Worm (Caenorhabditis elegans): ENCODE data around the gene rfc-2.

Gene rfc-2

DNA sequence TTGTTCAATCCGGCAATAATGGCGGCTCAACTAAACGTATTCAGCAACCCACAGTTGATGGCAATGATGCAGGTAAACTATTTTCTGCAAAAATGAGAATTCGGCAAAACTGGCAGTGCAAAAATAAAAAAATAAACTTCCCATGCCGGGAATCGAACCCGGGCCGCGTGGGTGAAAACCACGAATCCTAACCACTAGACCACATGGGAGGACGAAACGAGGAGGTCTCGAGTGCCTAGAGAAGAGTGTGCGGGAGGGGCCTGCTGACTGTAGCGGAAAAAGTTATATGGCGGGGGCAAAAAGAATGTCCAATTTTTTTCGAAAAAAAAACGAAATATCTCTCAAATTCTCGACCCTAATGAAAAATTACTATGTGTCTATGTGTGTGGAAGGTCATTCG, 41.0 kb downstream of the rfc-2 start (continued):
- TF ChIP-seq egl-44 (GFP tag; IDR thresholded peaks at IDR 0.05): 0 out of 2 replicates have a peak, but pooled peaks have one; percentile 49
- peak; percentile 46; the same call in 1 of the 2 replicates for TF ChIP-seq K11D2.4 (GFP tag; IDR thresholded peaks at IDR 0.05)
- TF ChIP-seq ceh-27 (GFP tag; optimal IDR thresholded peaks at IDR 0.05): peak; percentile 46
- TF ChIP-seq lag-1 (GFP tag; IDR thresholded peaks at IDR 0.05): no peak
- TF ChIP-seq attf-3 (GFP tag; conservative IDR thresholded peaks at IDR 0.05): 0 out of 2 replicates have a peak, but pooled peaks have one; percentile 31
- no peak for TF ChIP-seq efl-1 (GFP tag; optimal IDR thresholded peaks at IDR 0.05)
- TF ChIP-seq lin-26 (GFP tag; IDR thresholded peaks at IDR 0.05): peak; percentile 70
- TF ChIP-seq Y79H2A.3 (GFP tag; conservative IDR thresholded peaks at IDR 0.05): no peak
- TF ChIP-seq mes-4 (tag; optimal IDR thresholded peaks at IDR 0.05): no peak
- TF ChIP-seq C06A6.2 (GFP tag; conservative IDR thresholded peaks at IDR 0.05): 0 out of 2 replicates have a peak, but pooled peaks have one; percentile 32
- peak; percentile 18 for TF ChIP-seq nhr-80 (tag; optimal IDR thresholded peaks at IDR 0.05)
- no peak for TF ChIP-seq dpff-1 (tag; optimal IDR thresholded peaks at IDR 0.05)
- TF ChIP-seq hrde-1 (tag; optimal IDR thresholded peaks at IDR 0.05; ENCODE audit: borderline replicate concordance): no peak
- peak; percentile 67 for TF ChIP-seq zim-3 (tag; optimal IDR thresholded peaks at IDR 0.05)
- TF ChIP-seq unc-62 (GFP tag; optimal IDR thresholded peaks at IDR 0.05): no peak
- peak; percentile 66 for TF ChIP-seq dox-1 (GFP tag; IDR thresholded peaks at IDR 0.05)
- TF ChIP-seq madf-8 (GFP tag; conservative IDR thresholded peaks at IDR 0.05): no peak
- no peak for TF ChIP-seq snpc-4 (GFP tag; optimal IDR thresholded peaks at IDR 0.05)
- TF ChIP-seq snpc-4 (tag; optimal IDR thresholded peaks at IDR 0.05): peak in 2 of 4 experiments; percentile 29 to 46
- TF ChIP-seq nhr-27 (tag; optimal IDR thresholded peaks at IDR 0.05): no peak
- TF ChIP-seq Y67H2A.10 (GFP tag; conservative IDR thresholded peaks at IDR 0.05): no peak
- no peak for TF ChIP-seq attf-6 (GFP tag; IDR thresholded peaks at IDR 0.05)
- TF ChIP-seq F23B12.7 (tag; optimal IDR thresholded peaks at IDR 0.05; ENCODE audit: insufficient read depth): peak; percentile 26
- TF ChIP-seq ceh-100 (GFP tag; IDR thresholded peaks at IDR 0.05): peak; percentile 43; the same call in 1 of the 2 replicates
- TF ChIP-seq repo-1 (tag; optimal IDR thresholded peaks at IDR 0.05): no peak
- TF ChIP-seq somi-1 (GFP tag; optimal IDR thresholded peaks at IDR 0.05): peak; percentile 45
- TF ChIP-seq tbx-9 (tag; optimal IDR thresholded peaks at IDR 0.05; ENCODE audit: borderline replicate concordance): no peak
- TF ChIP-seq hlh-12 (tag; optimal IDR thresholded peaks at IDR 0.05): peak; percentile 7
- peak; percentile 54; the same call in 1 of the 2 replicates for TF ChIP-seq Y95B8A.8 (GFP tag; IDR thresholded peaks at IDR 0.05)
- TF ChIP-seq ekl-4 (GFP tag; IDR thresholded peaks at IDR 0.05): no peak
- TF ChIP-seq hmg-1.2 (GFP tag; IDR thresholded peaks at IDR 0.05): peak; percentile 74
- peak; percentile 65 for TF ChIP-seq ZK185.1 (tag; optimal IDR thresholded peaks at IDR 0.05; ENCODE audit: poor library complexity, severe bottlenecking)
- no peak for TF ChIP-seq mel-28 (tag; optimal IDR thresholded peaks at IDR 0.05; ENCODE audit: borderline replicate concordance)
- no peak for TF ChIP-seq F49E8.2 (tag; optimal IDR thresholded peaks at IDR 0.05; ENCODE audit: insufficient read depth)
- no peak for TF ChIP-seq sdz-38 (tag; optimal IDR thresholded peaks at IDR 0.05)
- no peak for TF ChIP-seq ztf-6 (GFP tag; IDR thresholded peaks at IDR 0.05)
- peak in 1 of 3 experiments; percentile 46 for TF ChIP-seq lin-35 (GFP tag; optimal IDR thresholded peaks at IDR 0.05)
- TF ChIP-seq mxl-1 (tag; optimal IDR thresholded peaks at IDR 0.05): no peak
- TF ChIP-seq ets-4 (GFP tag; optimal IDR thresholded peaks at IDR 0.05): no peak
- TF ChIP-seq F57A8.1 (GFP tag; optimal IDR thresholded peaks at IDR 0.05): no peak
- peak; percentile 62 for TF ChIP-seq mcd-1 (GFP tag; IDR thresholded peaks at IDR 0.05)
- TF ChIP-seq fkh-3 (tag; optimal IDR thresholded peaks at IDR 0.05): no peak
- no peak for TF ChIP-seq sptf-2 (GFP tag; optimal IDR thresholded peaks at IDR 0.05)
- no peak for TF ChIP-seq snpc-1.1 (tag; optimal IDR thresholded peaks at IDR 0.05; ENCODE audit: insufficient read depth)
- 0 out of 2 replicates have a peak, but pooled peaks have one; percentile 47 for TF ChIP-seq madf-3 (GFP tag; IDR thresholded peaks at IDR 0.05)
- TF ChIP-seq B0035.1 (tag; optimal IDR thresholded peaks at IDR 0.05): no peak
- peak; percentile 59 for TF ChIP-seq rpc-1 (optimal IDR thresholded peaks at IDR 0.05)
- peak; percentile 75 for TF ChIP-seq rpc-1 (tag; optimal IDR thresholded peaks at IDR 0.05)
- TF ChIP-seq F52B5.7 (tag; optimal IDR thresholded peaks at IDR 0.05): no peak

Data from whole organism, young adult.